Worm (Caenorhabditis elegans): ENCODE results near the gene atx-2.

- TF ChIP-seq nhr-28 (tag; optimal IDR thresholded peaks at IDR 0.05): no peak
- no peak for TF ChIP-seq egl-27 (tag; optimal IDR thresholded peaks at IDR 0.05)
- TF ChIP-seq pha-4 (tag; optimal IDR thresholded peaks at IDR 0.05): peak; percentile 93
- no peak for TF ChIP-seq nhr-11 (tag; optimal IDR thresholded peaks at IDR 0.05)
- peak; percentile 54 for TF ChIP-seq tbx-2 (tag; optimal IDR thresholded peaks at IDR 0.05)
- no peak for TF ChIP-seq nhr-12 (tag; optimal IDR thresholded peaks at IDR 0.05)
- TF ChIP-seq ZK546.5 (tag; optimal IDR thresholded peaks at IDR 0.05): no peak
- no peak for TF ChIP-seq fos-1 (tag; optimal IDR thresholded peaks at IDR 0.05)
- no peak for TF ChIP-seq lin-39 (tag; optimal IDR thresholded peaks at IDR 0.05)
Measured at ce11 chrIII:10506699-10507248, 45.6 kb downstream of the atx-2 start, which contains the start of the genes sip-1 and sly-1.
